Fruit fly (Drosophila melanogaster) whole organism, embryonic: Measurements from ENCODE around the gene Targ3.

Source experiments
- ATbp ChIP-seq: fragments of 200-800 bp; sonication (Bioruptor generic); optimal IDR thresholded peaks from 2 replicates; lab custom pipeline; 2017; ENCODE audit warnings: missing biosample characterization, mild to moderate bottlenecking, missing genetic modification characterization, missing genetic modification reagents
- Asciz ChIP-seq: fragments of 200-800 bp; sonication (Bioruptor generic); optimal IDR thresholded peaks from 2 replicates; lab custom pipeline; 2017; ENCODE audit warnings: missing biosample characterization, mild to moderate bottlenecking, missing genetic modification characterization, missing genetic modification reagents
- C15 ChIP-seq: fragments of 200-800 bp; sonication (Bioruptor generic); IDR thresholded peaks from 3 replicates; pipeline ENCODE4 v1.3.6; 2022; ENCODE audit warnings: missing biosample characterization, missing genetic modification characterization
- CG11085 ChIP-seq: fragments of 200-800 bp; sonication (Bioruptor generic); IDR thresholded peaks from 2 replicates; pipeline ENCODE4 v1.3.6; 2022; ENCODE audit warnings: missing biosample characterization, missing genetic modification characterization
- CG11504 ChIP-seq: fragments of 200-800 bp; sonication (Bioruptor generic); optimal IDR thresholded peaks from 3 replicates; lab custom pipeline; 2019; ENCODE audit warnings: missing biosample characterization, mild to moderate bottlenecking, missing genetic modification characterization, moderate library complexity
- CG12769 ChIP-seq: fragments of 200-800 bp; sonication (Bioruptor generic); optimal IDR thresholded peaks from 2 replicates; lab custom pipeline; 2019; ENCODE audit warnings: missing biosample characterization, mild to moderate bottlenecking, missing genetic modification characterization, moderate library complexity
- CG13123 ChIP-seq: fragments of 200-800 bp; sonication (Bioruptor generic); optimal IDR thresholded peaks from 2 replicates; lab custom pipeline; 2016; ENCODE audit warnings: missing biosample characterization, missing genetic modification characterization
- CG13287 ChIP-seq: fragments of 200-800 bp; sonication (Bioruptor generic); IDR thresholded peaks from 2 replicates; pipeline ENCODE4 v1.3.6; 2022; ENCODE audit warnings: missing biosample characterization, missing genetic modification characterization; ENCODE audit not compliant: partially characterized antibody
- CG13424 ChIP-seq: fragments of 200-800 bp; sonication (Bioruptor generic); optimal IDR thresholded peaks from 2 replicates; lab custom pipeline; 2019; ENCODE audit warnings: missing biosample characterization, mild to moderate bottlenecking, missing genetic modification characterization, moderate library complexity
- CG13894 ChIP-seq: fragments of 200-800 bp; sonication (Bioruptor generic); optimal IDR thresholded peaks from 3 replicates; lab custom pipeline; 2018; ENCODE audit warnings: missing biosample characterization, mild to moderate bottlenecking, missing genetic modification characterization, moderate library complexity
- CG14014 ChIP-seq: fragments of 200-800 bp; sonication (Bioruptor generic); IDR thresholded peaks from 2 replicates; pipeline ENCODE4 v1.3.6; 2022; ENCODE audit warnings: missing biosample characterization, missing genetic modification characterization
- CG14050 ChIP-seq: fragments of 200-800 bp; sonication (Bioruptor generic); IDR thresholded peaks from 3 replicates; pipeline ENCODE4 v1.3.6; 2022; ENCODE audit warnings: missing biosample characterization, missing genetic modification characterization
- CG16813 ChIP-seq: fragments of 200-800 bp; sonication (Bioruptor generic); IDR thresholded peaks from 3 replicates; pipeline ENCODE4 v1.3.6; 2022; ENCODE audit warnings: missing biosample characterization, missing genetic modification characterization; ENCODE audit not compliant: partially characterized antibody
- CG16815 ChIP-seq: fragments of 200-800 bp; sonication (Bioruptor generic); optimal IDR thresholded peaks from 3 replicates; lab custom pipeline; 2017; ENCODE audit warnings: missing biosample characterization, mild to moderate bottlenecking, missing genetic modification characterization
- CG3065 ChIP-seq: fragments of 200-800 bp; sonication (Bioruptor generic); optimal IDR thresholded peaks from 2 replicates; lab custom pipeline; 2016; ENCODE audit warnings: missing biosample characterization, missing genetic modification characterization
- CG34376 ChIP-seq: fragments of 200-800 bp; sonication (Bioruptor generic); optimal IDR thresholded peaks from 2 replicates; lab custom pipeline; 2018; ENCODE audit warnings: missing biosample characterization, mild to moderate bottlenecking, missing genetic modification characterization
- CG34422 ChIP-seq: fragments of 200-800 bp; sonication (Bioruptor generic); IDR thresholded peaks from 3 replicates; pipeline ENCODE4 v1.3.6; 2022; ENCODE audit warnings: missing biosample characterization, missing genetic modification characterization
- CG3838 ChIP-seq: fragments of 200-800 bp; sonication (Bioruptor generic); optimal IDR thresholded peaks from 3 replicates; lab custom pipeline; 2016; ENCODE audit warnings: missing biosample characterization, missing genetic modification characterization
- CG5180 ChIP-seq: fragments of 200-800 bp; sonication (Bioruptor generic); optimal IDR thresholded peaks from 3 replicates; lab custom pipeline; 2017; ENCODE audit warnings: missing biosample characterization, missing genetic modification characterization, mild to moderate bottlenecking, moderate library complexity, missing genetic modification reagents
- CG6254 ChIP-seq: fragments of 200-800 bp; sonication (Bioruptor generic); optimal IDR thresholded peaks from 3 replicates; lab custom pipeline; 2017; ENCODE audit warnings: mild to moderate bottlenecking, missing biosample characterization, missing genetic modification reagents, missing genetic modification characterization
- CG7987 ChIP-seq: fragments of 200-800 bp; sonication (Bioruptor generic); optimal IDR thresholded peaks from 2 replicates; lab custom pipeline; 2018; ENCODE audit warnings: missing biosample characterization, mild to moderate bottlenecking, missing genetic modification characterization, moderate library complexity
- Dfd ChIP-seq, 2 experiments: fragments of >200 bp; optimal IDR thresholded peaks; 2 replicates each; lab custom pipeline; 2017; ENCODE audit warnings: missing biosample characterization in 2 of 2, missing genetic modification characterization in 2 of 2
- Dll ChIP-seq: fragments of 200-800 bp; sonication (Bioruptor generic); IDR thresholded peaks from 4 replicates; pipeline ENCODE4 v1.3.6; 2022; ENCODE audit warnings: missing biosample characterization, missing genetic modification characterization; ENCODE audit not compliant: partially characterized antibody
- Ets97D ChIP-seq: fragments of 200-800 bp; sonication (Bioruptor generic); optimal IDR thresholded peaks from 3 replicates; lab custom pipeline; 2016; ENCODE audit warnings: missing biosample characterization, missing genetic modification characterization
- Fer3 ChIP-seq: fragments of 200-800 bp; sonication (Bioruptor generic); optimal IDR thresholded peaks from 2 replicates; lab custom pipeline; 2018; ENCODE audit warnings: missing biosample characterization, mild to moderate bottlenecking, missing genetic modification characterization, moderate library complexity
- HLH3B ChIP-seq: fragments of 200-800 bp; sonication (Bioruptor generic); IDR thresholded peaks from 2 replicates; pipeline ENCODE4 v1.3.6; 2022; ENCODE audit warnings: missing biosample characterization, missing genetic modification characterization
- Hr39 ChIP-seq: fragments of >200 bp; optimal IDR thresholded peaks from 2 replicates; lab custom pipeline; 2017
- Jarid2 ChIP-seq: fragments of 200-800 bp; sonication (Bioruptor generic); optimal IDR thresholded peaks from 3 replicates; lab custom pipeline; 2017; ENCODE audit warnings: mild to moderate bottlenecking, missing biosample characterization, missing genetic modification reagents, missing genetic modification characterization
- Opbp ChIP-seq: fragments of 200-800 bp; sonication (Bioruptor generic); IDR thresholded peaks from 3 replicates; pipeline ENCODE4 v1.3.6; 2022; ENCODE audit warnings: missing biosample characterization, missing genetic modification characterization; ENCODE audit not compliant: partially characterized antibody
- Rx ChIP-seq: fragments of 200-800 bp; sonication (Bioruptor generic); IDR thresholded peaks from 2 replicates; pipeline ENCODE4 v1.3.6; 2022; ENCODE audit warnings: missing biosample characterization, missing genetic modification characterization
- Scr ChIP-seq: fragments of 200-800 bp; sonication (Bioruptor generic); IDR thresholded peaks from 2 replicates; pipeline ENCODE4 v1.3.6; 2022; ENCODE audit warnings: missing biosample characterization, missing genetic modification characterization; ENCODE audit not compliant: partially characterized antibody
- Sox102F ChIP-seq: fragments of 200-800 bp; sonication (Bioruptor generic); optimal IDR thresholded peaks from 2 replicates; lab custom pipeline; 2018; ENCODE audit warnings: missing biosample characterization, mild to moderate bottlenecking, missing genetic modification characterization, moderate library complexity
- Stat92E ChIP-seq, 3 experiments: fragments of >200 bp in 2 of 3; fragments of 200-800 bp in 1 of 3; sonication (Bioruptor generic) in 1 of 3; optimal IDR thresholded peaks; 2 replicates each; lab custom pipeline; 2017 to 2019; ENCODE audit warnings: missing biosample characterization in 3 of 3, missing genetic modification characterization in 3 of 3, mild to moderate bottlenecking in 1 of 3, moderate library complexity in 1 of 3
- Xbp1 ChIP-seq: fragments of 200-800 bp; sonication (Bioruptor generic); optimal IDR thresholded peaks from 3 replicates; lab custom pipeline; 2016; ENCODE audit warnings: missing biosample characterization, mild to moderate bottlenecking, missing genetic modification characterization
- ato ChIP-seq: fragments of 200-800 bp; sonication (Bioruptor generic); IDR thresholded peaks from 2 replicates; pipeline ENCODE4 v1.3.6; 2022; ENCODE audit warnings: missing biosample characterization, missing genetic modification characterization; ENCODE audit not compliant: partially characterized antibody
- cas ChIP-seq: fragments of 200-800 bp; sonication (Bioruptor generic); IDR thresholded peaks from 2 replicates; pipeline ENCODE4 v1.3.6; 2022; ENCODE audit warnings: missing biosample characterization, missing genetic modification characterization
- cg ChIP-seq: fragments of 200-800 bp; sonication (Bioruptor generic); optimal IDR thresholded peaks from 3 replicates; lab custom pipeline; 2019; ENCODE audit warnings: missing biosample characterization, mild to moderate bottlenecking, missing genetic modification characterization, moderate library complexity
- ci ChIP-seq: fragments of 200-800 bp; sonication (Bioruptor generic); IDR thresholded peaks from 3 replicates; pipeline ENCODE4 v1.3.6; 2022; ENCODE audit warnings: missing biosample characterization, missing genetic modification characterization
- fu2 ChIP-seq: fragments of 200-800 bp; sonication (Bioruptor generic); optimal IDR thresholded peaks from 2 replicates; lab custom pipeline; 2016; ENCODE audit warnings: missing biosample characterization, missing genetic modification characterization
- grau ChIP-seq: fragments of 200-800 bp; optimal IDR thresholded peaks from 3 replicates; lab custom pipeline; 2019; ENCODE audit warnings: missing biosample characterization, mild to moderate bottlenecking, missing genetic modification characterization, moderate library complexity
- her ChIP-seq: fragments of 200-800 bp; sonication (Bioruptor generic); optimal IDR thresholded peaks from 2 replicates; lab custom pipeline; 2016; ENCODE audit warnings: missing biosample characterization, missing genetic modification characterization
- nerfin-2 ChIP-seq: fragments of 200-800 bp; sonication (Bioruptor generic); IDR thresholded peaks from 2 replicates; pipeline ENCODE4 v1.3.6; 2022; ENCODE audit warnings: missing biosample characterization, missing genetic modification characterization; ENCODE audit not compliant: partially characterized antibody
- oc ChIP-seq: fragments of 200-800 bp; sonication (Bioruptor generic); optimal IDR thresholded peaks from 2 replicates; lab custom pipeline; 2018; ENCODE audit warnings: missing biosample characterization, mild to moderate bottlenecking, missing genetic modification characterization, moderate library complexity
- odd ChIP-seq: fragments of 200-800 bp; sonication (Bioruptor generic); optimal IDR thresholded peaks from 2 replicates; lab custom pipeline; 2017; ENCODE audit warnings: missing biosample characterization, mild to moderate bottlenecking, missing genetic modification characterization
- stc ChIP-seq: fragments of 200-800 bp; sonication (Bioruptor generic); IDR thresholded peaks from 2 replicates; pipeline ENCODE4 v1.3.6; 2022; ENCODE audit warnings: missing biosample characterization, missing genetic modification characterization
- vnd ChIP-seq: fragments of 200-800 bp; sonication (Bioruptor generic); IDR thresholded peaks from 3 replicates; pipeline ENCODE4 v1.3.6; 2022; ENCODE audit warnings: missing biosample characterization, missing genetic modification characterization; ENCODE audit not compliant: partially characterized antibody
- wek ChIP-seq: fragments of 200-800 bp; sonication (Bioruptor generic); optimal IDR thresholded peaks from 3 replicates; lab custom pipeline; 2018; ENCODE audit warnings: missing biosample characterization, mild to moderate bottlenecking, missing genetic modification characterization, moderate library complexity
- z ChIP-seq: fragments of 200-800 bp; sonication (Bioruptor generic); IDR thresholded peaks from 3 replicates; pipeline ENCODE4 v1.3.6; 2022; ENCODE audit warnings: missing biosample characterization, missing genetic modification characterization

Gene Targ3

dm6 chr3L:21239999-21240509 is 43.4 kb downstream of the Targ3 start (continued):
- peak; percentile 91 for TF ChIP-seq CG3838 (GFP tag; lab: Kevin White, UChicago)
- no peak for TF ChIP-seq CG13894
- TF ChIP-seq CG11085, result no peak
- TF ChIP-seq CG11504 (tag; lab: Kevin White, UChicago), result peak; percentile 57
- TF ChIP-seq grau (tag; lab: Kevin White, UChicago), result no peak
- TF ChIP-seq Dll (GFP tag; lab: Robert Waterston, UW), result 0 out of 4 replicates have a peak, but pooled peaks have one; percentile 43
- peak; percentile 10; the same call in 1 of the 2 replicates for TF ChIP-seq CG14014 (GFP tag; lab: Robert Waterston, UW)
- no peak for TF ChIP-seq cas (GFP tag; lab: Robert Waterston, UW)
- peak; percentile 43 for TF ChIP-seq CG34376
- TF ChIP-seq Rx (GFP tag; lab: Robert Waterston, UW), result no peak
- peak; percentile 60 for TF ChIP-seq CG12769 (tag; lab: Kevin White, UChicago)
- no peak for TF ChIP-seq CG14050 (GFP tag; lab: Robert Waterston, UW)
- peak; percentile 25 for TF ChIP-seq odd (GFP tag; lab: Kevin White, UChicago)
- no peak for TF ChIP-seq CG16813 (GFP tag; lab: Robert Waterston, UW)
- no peak for TF ChIP-seq CG13123
- peak; percentile 74; the same call in 2 of the 3 replicates for TF ChIP-seq z (GFP tag; lab: Robert Waterston, UW)
- TF ChIP-seq CG6254, result no peak
- TF ChIP-seq Asciz (GFP tag; lab: Kevin White, UChicago), result peak; percentile 3
- no peak for TF ChIP-seq Sox102F (GFP tag; lab: Kevin White, UChicago)
- no peak for TF ChIP-seq fu2 (GFP tag; lab: Kevin White, UChicago)
- TF ChIP-seq CG13287 (GFP tag; lab: Robert Waterston, UW), result peak; percentile 71
- TF ChIP-seq ci (GFP tag; lab: Robert Waterston, UW), result peak; percentile 73; the same call in 2 of the 3 replicates
- peak; percentile 44; the same call in 1 of the 3 replicates for TF ChIP-seq CG34422 (GFP tag; lab: Robert Waterston, UW)
- no peak for TF ChIP-seq C15 (GFP tag; lab: Robert Waterston, UW)
- TF ChIP-seq CG13424 (tag; lab: Kevin White, UChicago), result no peak
- 0 out of 2 replicates have a peak, but pooled peaks have one; percentile 48 for TF ChIP-seq nerfin-2 (GFP tag; lab: Robert Waterston, UW)
- peak; percentile 17; the same call in 1 of the 2 replicates for TF ChIP-seq stc (GFP tag; lab: Robert Waterston, UW)
- TF ChIP-seq CG16815 (GFP tag; lab: Kevin White, UChicago), result no peak
- peak; percentile 31; the same call in 1 of the 2 replicates for TF ChIP-seq Scr (GFP tag; lab: Robert Waterston, UW)
- TF ChIP-seq vnd, result no peak
- TF ChIP-seq Hr39 (lab: Kevin White, UChicago), result no peak
- peak; percentile 11 for TF ChIP-seq Xbp1 (GFP tag; lab: Kevin White, UChicago)
- TF ChIP-seq wek (GFP tag; lab: Kevin White, UChicago), result no peak
- TF ChIP-seq her (GFP tag; lab: Kevin White, UChicago), result peak; percentile 13
- peak; percentile 56 for TF ChIP-seq oc (tag; lab: Kevin White, UChicago)
- no peak for TF ChIP-seq Fer3 (tag; lab: Kevin White, UChicago)
- TF ChIP-seq CG7987 (GFP tag; lab: Kevin White, UChicago), result no peak
- TF ChIP-seq Dfd (GFP tag; optimal IDR thresholded peaks at IDR 0.05; lab: Kevin White, UChicago), result no peak
- no peak for TF ChIP-seq Ets97D (GFP tag; lab: Kevin White, UChicago)
- TF ChIP-seq Opbp, result no peak
- peak; percentile 98 for TF ChIP-seq Jarid2 (GFP tag; lab: Kevin White, UChicago)
- peak in 1 of 3 experiments; percentile 27 for TF ChIP-seq Stat92E (GFP tag; optimal IDR thresholded peaks at IDR 0.05; lab: Kevin White, UChicago)
- TF ChIP-seq HLH3B, result peak; percentile 32; the same call in 1 of the 2 replicates
- TF ChIP-seq cg (GFP tag; lab: Kevin White, UChicago), result peak; percentile 31
- TF ChIP-seq ato (GFP tag; lab: Robert Waterston, UW), result no peak
- TF ChIP-seq ATbp (GFP tag; lab: Kevin White, UChicago), result peak; percentile 1
- TF ChIP-seq CG3065 (GFP tag; lab: Kevin White, UChicago), result no peak
- peak; percentile 24 for TF ChIP-seq CG5180 (GFP tag; lab: Kevin White, UChicago)
